Comparison of ENCODE assay signal across 2 worm cellular contexts in the genomic region with DNA sequence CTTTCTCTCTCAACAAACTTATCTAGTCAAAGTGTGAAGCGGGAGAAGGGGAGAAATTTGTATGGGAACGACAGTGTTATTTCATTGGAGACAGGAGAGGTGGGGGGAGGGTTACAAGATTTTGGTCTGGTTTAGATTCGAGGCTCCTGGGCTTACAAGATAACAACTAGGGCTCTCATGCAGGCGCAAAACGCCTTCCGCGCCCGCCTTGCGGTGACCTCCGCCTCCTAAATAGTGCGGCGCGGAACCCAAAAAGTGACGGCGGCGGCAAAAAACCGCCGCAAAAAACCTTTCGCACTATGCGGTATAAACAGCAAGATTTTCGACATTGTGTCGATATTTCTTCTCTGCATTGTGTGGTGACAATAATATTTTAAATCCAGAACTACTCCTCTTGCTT.
TF ChIP-seq lines count a peak whose summit lies in the region.

No protein-coding gene starts in this region.

TF ChIP-seq in whole organism, L4 larva, 104 proteins besides CTCF, POLR2A, EP300 and RAD21:
- TF ChIP-seq Y48G9A.11 (GFP tag; IDR thresholded peaks at IDR 0.05; lab: Robert Waterston, UW), result 0 out of 2 replicates have a peak, but pooled peaks have one; percentile 41
- TF ChIP-seq set-16 (GFP tag; IDR thresholded peaks at IDR 0.05; lab: Robert Waterston, UW), result peak; percentile 59
- TF ChIP-seq egl-43 (GFP tag; IDR thresholded peaks at IDR 0.05; lab: Robert Waterston, UW), result 0 out of 2 replicates have a peak, but pooled peaks have one; percentile 23
- no peak for TF ChIP-seq T20F7.1 (GFP tag; optimal IDR thresholded peaks at IDR 0.05; lab: Kevin White, UChicago)
- no peak for TF ChIP-seq Y5F2A.4 (GFP tag; optimal IDR thresholded peaks at IDR 0.05; lab: Kevin White, UChicago)
- no peak for TF ChIP-seq lin-29 (GFP tag; IDR thresholded peaks at IDR 0.05; lab: Robert Waterston, UW)
- TF ChIP-seq dmd-8 (GFP tag; IDR thresholded peaks at IDR 0.05; lab: Robert Waterston, UW), result no peak
- no peak for TF ChIP-seq daf-8 (GFP tag; IDR thresholded peaks at IDR 0.05; lab: Robert Waterston, UW)
TF ChIP-seq in whole organism, L4 larva: peak in this region for 3.

TF ChIP-seq in whole organism, young adult, 124 proteins besides CTCF, POLR2A, EP300 and RAD21:
- TF ChIP-seq zfh-2 (GFP tag; conservative IDR thresholded peaks at IDR 0.05; lab: Robert Waterston, UW) (peak; percentile 62), Y53G8AR.9 (GFP tag; conservative IDR thresholded peaks at IDR 0.05; lab: Robert Waterston, UW) (no peak)
